Worm (Caenorhabditis elegans): ENCODE data around the gene ggtb-1.
A peak's percentile ranks its signal among the peaks of the same experiment; 100 is the strongest.

Gene ggtb-1

ce11 chrIII:7106854-7107253 is 26.7 kb upstream of the ggtb-1 start:
- TF ChIP-seq hlh-12 (tag; optimal IDR thresholded peaks at IDR 0.05) (no peak), nhr-80 (tag; optimal IDR thresholded peaks at IDR 0.05) (peak; percentile 67), bed-2 (GFP tag; IDR thresholded peaks at IDR 0.05) (no peak), cebp-1 (GFP tag; IDR thresholded peaks at IDR 0.05) (no peak), cebp-1 (tag; optimal IDR thresholded peaks at IDR 0.05) (peak; percentile 52)

DNA sequence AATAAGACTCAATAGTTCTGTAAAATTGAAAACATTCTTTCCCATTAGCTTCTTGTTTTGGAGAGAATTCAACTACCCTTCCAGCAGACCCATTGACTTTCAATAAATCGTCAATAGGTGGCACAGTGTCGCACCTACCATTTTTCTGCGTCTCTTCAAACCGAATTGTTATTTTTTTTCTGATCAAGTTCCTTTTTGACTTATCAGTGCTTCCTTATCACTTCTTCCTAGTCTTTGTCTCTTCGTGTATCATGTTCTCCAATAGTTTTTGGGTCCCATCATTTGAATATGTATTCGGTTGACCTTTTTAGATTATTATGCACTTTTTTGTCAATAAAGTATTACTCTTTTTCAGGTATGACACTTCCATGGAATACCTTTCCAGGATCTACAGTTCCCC is 25.6 kb upstream of the ggtb-1 start, which contains the start of gene odd-1:
odd-1 (plus strand) TSS at position 349 of the 400 bp plus-strand sequence.
- TF ChIP-seq nhr-80 (tag; optimal IDR thresholded peaks at IDR 0.05) (peak; percentile 39), lag-1 (GFP tag; IDR thresholded peaks at IDR 0.05) (no peak)

DNA sequence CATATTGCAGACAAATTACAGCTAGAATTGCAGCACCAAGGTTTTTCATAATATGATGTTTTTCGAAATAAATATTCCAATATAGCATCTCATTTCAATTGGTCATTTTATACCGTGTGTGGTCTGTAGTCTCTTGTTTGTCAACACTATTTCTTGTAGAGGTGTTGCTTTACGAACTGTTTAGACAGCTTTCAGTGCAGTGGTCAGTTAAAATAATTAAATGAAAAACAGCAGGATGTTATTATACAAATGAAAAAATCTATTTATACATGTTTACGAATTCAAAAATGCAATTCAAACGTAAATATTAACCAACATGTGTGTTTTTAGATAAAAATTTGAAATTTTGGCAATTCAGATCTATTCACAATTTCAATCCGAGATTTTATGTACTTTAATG is 21.8 kb upstream of the ggtb-1 start, which contains the start of gene B0280.7:
B0280.7 (minus strand) TSS at position 101 of the 400 bp plus-strand sequence.
- TF ChIP-seq somi-1 (GFP tag; optimal IDR thresholded peaks at IDR 0.05): no peak
- TF ChIP-seq madf-3 (GFP tag; IDR thresholded peaks at IDR 0.05): no peak
- TF ChIP-seq lin-26 (GFP tag; IDR thresholded peaks at IDR 0.05): 0 out of 2 replicates have a peak, but pooled peaks have one; percentile 18

DNA sequence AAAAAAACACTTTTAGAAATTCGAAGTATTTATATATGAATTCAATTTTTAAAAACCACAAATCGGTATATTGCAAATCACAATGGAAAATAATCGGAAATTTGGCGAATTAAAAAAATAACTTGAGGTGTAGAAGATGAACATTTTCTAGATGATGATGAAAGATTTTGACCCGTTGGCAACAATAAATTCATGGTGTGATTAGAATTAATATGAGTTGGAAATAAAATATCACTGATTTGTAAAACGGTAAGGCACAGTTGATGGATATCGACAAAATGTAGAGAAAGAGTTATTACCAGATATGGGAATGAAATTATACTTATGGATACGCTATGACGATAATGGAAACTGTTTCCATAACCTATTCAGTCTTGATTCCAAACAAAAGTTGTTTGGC is 21.3 kb upstream of the ggtb-1 start:
- TF ChIP-seq K12H6.12 (tag; optimal IDR thresholded peaks at IDR 0.05) (no peak), Y53G8AR.9 (GFP tag; conservative IDR thresholded peaks at IDR 0.05) (no peak), T07F8.4 (tag; optimal IDR thresholded peaks at IDR 0.05) (no peak), lin-26 (GFP tag; IDR thresholded peaks at IDR 0.05) (no peak), egl-18 (GFP tag; IDR thresholded peaks at IDR 0.05) (no peak), dox-1 (GFP tag; IDR thresholded peaks at IDR 0.05) (no peak), sea-2 (GFP tag; IDR thresholded peaks at IDR 0.05) (no peak), repo-1 (tag; optimal IDR thresholded peaks at IDR 0.05) (no peak), rcor-1 (GFP tag; IDR thresholded peaks at IDR 0.05) (no peak), ztf-26 (tag; optimal IDR thresholded peaks at IDR 0.05) (no peak), tbp1 (GFP tag; optimal IDR thresholded peaks at IDR 0.05) (no peak), bed-1 (GFP tag; IDR thresholded peaks at IDR 0.05) (no peak), ztf-6 (GFP tag; IDR thresholded peaks at IDR 0.05) (no peak), F57C9.4 (tag; optimal IDR thresholded peaks at IDR 0.05) (no peak), lsy-27 (tag; optimal IDR thresholded peaks at IDR 0.05; ENCODE audit: borderline replicate concordance, insufficient read depth) (no peak), ets-4 (GFP tag; optimal IDR thresholded peaks at IDR 0.05) (no peak), ceh-58 (GFP tag; IDR thresholded peaks at IDR 0.05) (no peak), F55B11.4 (tag; optimal IDR thresholded peaks at IDR 0.05; ENCODE audit: borderline replicate concordance, insufficient read depth) (no peak), dpl-1 (GFP tag; optimal IDR thresholded peaks at IDR 0.05) (no peak), bed-2 (GFP tag; IDR thresholded peaks at IDR 0.05) (no peak)

ce11 chrIII:7114952-7115488 is 18.5 kb upstream of the ggtb-1 start, which contains the start of gene nhr-10:
Gene nhr-10 (minus strand): TSS chrIII:7115438.
- TF ChIP-seq nhr-80 (tag; optimal IDR thresholded peaks at IDR 0.05) (no peak), hsf-1 (GFP tag; IDR thresholded peaks at IDR 0.05) (no peak), F22D6.2 (tag; optimal IDR thresholded peaks at IDR 0.05) (no peak), lsy-27 (tag; optimal IDR thresholded peaks at IDR 0.05; ENCODE audit: borderline replicate concordance, insufficient read depth) (no peak), lin-26 (GFP tag; IDR thresholded peaks at IDR 0.05) (no peak), ZK185.1 (tag; optimal IDR thresholded peaks at IDR 0.05; ENCODE audit: poor library complexity, severe bottlenecking) (no peak), F57A8.1 (GFP tag; optimal IDR thresholded peaks at IDR 0.05) (no peak), Y53F4B.3 (GFP tag; IDR thresholded peaks at IDR 0.05) (no peak), zfh-2 (GFP tag; conservative IDR thresholded peaks at IDR 0.05) (no peak), lag-1 (GFP tag; IDR thresholded peaks at IDR 0.05) (no peak), lin-40 (tag; optimal IDR thresholded peaks at IDR 0.05) (no peak), mes-4 (tag; optimal IDR thresholded peaks at IDR 0.05) (no peak), C17E4.6 (GFP tag; IDR thresholded peaks at IDR 0.05) (no peak), ztf-25 (GFP tag; IDR thresholded peaks at IDR 0.05) (no peak), T26A5.8 (tag; optimal IDR thresholded peaks at IDR 0.05) (no peak), hlh-26 (GFP tag; conservative IDR thresholded peaks at IDR 0.05) (no peak), somi-1 (GFP tag; optimal IDR thresholded peaks at IDR 0.05) (no peak), cebp-1 (GFP tag; IDR thresholded peaks at IDR 0.05) (no peak), cebp-1 (tag; optimal IDR thresholded peaks at IDR 0.05) (no peak), snpc-4 (GFP tag; optimal IDR thresholded peaks at IDR 0.05) (no peak), snpc-4 (tag; optimal IDR thresholded peaks at IDR 0.05) (no peak), ztf-6 (GFP tag; IDR thresholded peaks at IDR 0.05) (no peak)
